Worm (Caenorhabditis elegans) whole organism, L4/young adult: Measurements from ENCODE around the gene Y32F6A.4.

Source experiments
- dao-5 ChIP-seq: sonication (generic microtip); optimal IDR thresholded peaks from 2 replicates; lab custom pipeline; 2016; ENCODE audit warnings: missing genotype, missing genetic modification characterization, moderate library complexity, missing compliant biosample characterization
- him-1 ChIP-seq: sonication (generic microtip); optimal IDR thresholded peaks from 2 replicates; lab custom pipeline; 2016; ENCODE audit warnings: missing genotype, missing genetic modification reagents, missing genetic modification characterization, missing compliant biosample characterization

- TF ChIP-seq him-1 (tag; lab: Kevin White, UChicago) (no peak), dao-5 (tag; lab: Kevin White, UChicago) (no peak)
Observed at ce11 chrV:10393708-10394107, 40.2 kb downstream of the Y32F6A.4 start.
